Worm (Caenorhabditis elegans): ENCODE results near the gene F55H2.7.

DNA sequence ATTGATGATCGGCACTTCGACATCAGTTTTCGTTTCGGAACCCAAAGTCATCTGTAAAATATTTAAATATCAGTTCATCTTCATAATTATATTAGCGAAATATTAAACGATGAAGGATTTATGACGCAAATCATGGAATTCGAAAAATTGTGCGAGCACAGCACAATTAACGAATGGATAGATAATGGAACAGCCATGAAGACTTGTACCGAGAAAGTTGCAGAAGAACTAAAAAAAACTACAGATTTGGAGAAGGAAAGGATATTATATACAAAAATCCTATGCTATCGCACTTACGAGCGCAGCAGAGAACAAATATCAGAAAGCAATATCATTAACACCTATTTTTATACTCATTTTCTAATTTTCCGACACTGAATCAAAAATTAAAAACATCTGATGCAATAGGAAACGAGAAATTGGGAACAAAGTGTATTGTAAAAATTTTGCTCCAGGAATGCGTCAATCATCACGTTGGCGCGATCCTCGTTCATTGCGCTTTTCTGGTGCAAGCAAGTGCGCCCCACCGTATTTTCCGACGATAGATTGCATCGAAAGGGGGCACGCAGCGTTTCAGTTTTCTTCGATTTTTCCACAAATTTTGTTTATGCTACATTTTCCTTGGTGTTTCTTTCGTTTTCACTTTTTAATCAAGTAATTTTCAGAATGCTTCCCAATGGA lies 5.5 kb upstream of the F55H2.7 start, which contains the start of the genes clu-1 and prp-40:
- TF ChIP-seq flt-1 (GFP tag; IDR thresholded peaks at IDR 0.05): no peak
- TF ChIP-seq med-1 (GFP tag; optimal IDR thresholded peaks at IDR 0.05; ENCODE audit: insufficient read depth): no peak
- TF ChIP-seq cog-1 (tag; optimal IDR thresholded peaks at IDR 0.05): peak; percentile 63
